Worm (Caenorhabditis elegans) whole organism, early embryonic: ENCODE results near the gene afmd-1.

Source experiments
- B0310.2 ChIP-seq: sonication (generic microtip); optimal IDR thresholded peaks from 2 replicates; lab custom pipeline; 2016; ENCODE audit warnings: mild to moderate bottlenecking, missing genetic modification characterization, missing compliant biosample characterization
- F13C5.2 ChIP-seq: sonication (generic microtip); optimal IDR thresholded peaks from 2 replicates; lab custom pipeline; 2017; ENCODE audit warnings: mild to moderate bottlenecking, missing genetic modification characterization, inconsistent platforms, missing compliant biosample characterization
- ama-1 ChIP-seq: fragments of 150-350 bp; optimal IDR thresholded peaks from 2 replicates; lab custom pipeline; 2014
- flt-1 ChIP-seq: fragments of 200-800 bp; sonication (Bioruptor generic); IDR thresholded peaks from 2 replicates; pipeline ENCODE4 v1.3.6; 2022; ENCODE audit warnings: missing genetic modification characterization, missing compliant biosample characterization
- hmbx-1 ChIP-seq: sonication (generic microtip); optimal IDR thresholded peaks from 2 replicates; lab custom pipeline; 2016; ENCODE audit warnings: mild to moderate bottlenecking, missing genetic modification characterization, missing compliant biosample characterization
- hnd-1 ChIP-seq: sonication (generic microtip); optimal IDR thresholded peaks from 2 replicates; lab custom pipeline; 2016; ENCODE audit warnings: missing genetic modification characterization, missing compliant biosample characterization
- sea-1 ChIP-seq: fragments of 200-800 bp; sonication (Bioruptor generic); conservative IDR thresholded peaks from 2 replicates; pipeline ENCODE4 v1.3.6; 2022; ENCODE audit warnings: missing genetic modification characterization, missing compliant biosample characterization
- tbx-11 ChIP-seq: fragments of 200-800 bp; sonication (Bioruptor generic); IDR thresholded peaks from 2 replicates; pipeline ENCODE4 v1.3.6; 2022; ENCODE audit warnings: missing genetic modification characterization, missing compliant biosample characterization
- tbx-37 ChIP-seq: fragments of 200-800 bp; sonication (Bioruptor generic); conservative IDR thresholded peaks from 2 replicates; pipeline ENCODE4 v1.3.6; 2022; ENCODE audit warnings: missing genetic modification reagents, missing genetic modification characterization, missing compliant biosample characterization
- tra-4 ChIP-seq: sonication (generic microtip); optimal IDR thresholded peaks from 2 replicates; lab custom pipeline; 2017; ENCODE audit warnings: missing genetic modification characterization, missing compliant biosample characterization

- TF ChIP-seq tbx-11 (GFP tag; lab: Robert Waterston, UW): no peak
- TF ChIP-seq hnd-1 (tag; lab: Kevin White, UChicago): no peak
- no peak for TF ChIP-seq B0310.2 (tag; lab: Kevin White, UChicago)
- TF ChIP-seq ama-1 (lab: Kevin White, UChicago): no peak
- no peak for TF ChIP-seq sea-1
- no peak for TF ChIP-seq hmbx-1 (tag; lab: Kevin White, UChicago)
- no peak for TF ChIP-seq F13C5.2 (tag; lab: Kevin White, UChicago)
- no peak for TF ChIP-seq tra-4 (tag; lab: Kevin White, UChicago)
- no peak for TF ChIP-seq flt-1 (GFP tag; lab: Robert Waterston, UW)
- TF ChIP-seq tbx-37 (GFP tag; lab: Robert Waterston, UW): no peak
Measured at ce11 chrIV:7219398-7220087, 24.5 kb upstream of the afmd-1 start, which contains the start of the genes glb-23 and R13A1.1.
